Worm (Caenorhabditis elegans) whole organism, L4 larva: ENCODE results near the gene his-62.

Experiments
- D1046.2 ChIP-seq: fragments of 200-800 bp; sonication (Bioruptor generic); IDR thresholded peaks from 2 replicates; pipeline ENCODE4 v1.3.6; 2022; ENCODE audit warnings: missing genetic modification characterization, missing compliant biosample characterization
- F44E2.7 ChIP-seq: fragments of 200-800 bp; sonication (Bioruptor generic); IDR thresholded peaks from 2 replicates; pipeline ENCODE4 v2.1.2; 2022; ENCODE audit warnings: missing genetic modification characterization, missing compliant biosample characterization
- R02D3.7 ChIP-seq: fragments of 150-350 bp; sonication (generic microtip); optimal IDR thresholded peaks from 3 replicates; lab custom pipeline; 2014; ENCODE audit warnings: missing biosample characterization, missing genetic modification characterization
- Y5F2A.4 ChIP-seq: fragments of 200-800 bp; sonication (Bioruptor generic); optimal IDR thresholded peaks from 2 replicates; lab custom pipeline; 2018; ENCODE audit warnings: mild to moderate bottlenecking, missing genetic modification characterization, missing compliant biosample characterization
- ZK337.2 ChIP-seq: fragments of 200-800 bp; sonication (Bioruptor generic); IDR thresholded peaks from 2 replicates; pipeline ENCODE4 v1.3.6; 2022; ENCODE audit warnings: missing genetic modification reagents, missing genetic modification characterization, missing compliant biosample characterization
- ZK546.5 ChIP-seq, 2 experiments: sonication (generic microtip); optimal IDR thresholded peaks; 2 replicates each; lab custom pipeline; 2017; ENCODE audit warnings: missing biosample characterization in 2 of 2, missing genetic modification characterization in 2 of 2
- ceh-20 ChIP-seq: fragments of 200-800 bp; sonication (Bioruptor generic); IDR thresholded peaks from 2 replicates; pipeline ENCODE4 v1.3.6; 2022; ENCODE audit warnings: missing genetic modification reagents, missing genetic modification characterization, missing compliant biosample characterization
- ceh-32 ChIP-seq: sonication (generic microtip); optimal IDR thresholded peaks from 2 replicates; lab custom pipeline; 2016; ENCODE audit warnings: mild to moderate bottlenecking, missing genetic modification characterization, missing compliant biosample characterization; ENCODE audit not compliant: poor library complexity
- ceh-62 ChIP-seq: sonication (generic microtip); optimal IDR thresholded peaks from 2 replicates; lab custom pipeline; 2017; ENCODE audit warnings: missing biosample characterization, missing genetic modification characterization
- ces-1 ChIP-seq: fragments of 150-350 bp; sonication (generic microtip); optimal IDR thresholded peaks from 4 replicates; lab custom pipeline; 2014; ENCODE audit warnings: missing biosample characterization, missing genetic modification reagents, missing genetic modification characterization
- ctbp-1 ChIP-seq: fragments of 200-800 bp; sonication (Bioruptor generic); IDR thresholded peaks from 2 replicates; pipeline ENCODE4 v1.3.6; 2022; ENCODE audit warnings: missing genetic modification reagents, missing genetic modification characterization, missing compliant biosample characterization
- daf-12 ChIP-seq: fragments of 150-350 bp; optimal IDR thresholded peaks from 2 replicates; lab custom pipeline; 2014; ENCODE audit warnings: missing biosample characterization, missing genetic modification reagents, missing genetic modification characterization
- daf-19 ChIP-seq: fragments of 200-800 bp; sonication (Bioruptor generic); conservative IDR thresholded peaks from 2 replicates; pipeline ENCODE4 v1.3.6; 2022; ENCODE audit warnings: missing genetic modification characterization, missing compliant biosample characterization
- duxl-1 ChIP-seq: sonication (generic microtip); optimal IDR thresholded peaks from 2 replicates; lab custom pipeline; 2016; ENCODE audit warnings: mild to moderate bottlenecking, missing genetic modification characterization, moderate library complexity, missing compliant biosample characterization; ENCODE audit not compliant: poor library complexity
- egl-27 ChIP-seq: sonication (generic microtip); optimal IDR thresholded peaks from 3 replicates; lab custom pipeline; 2017; ENCODE audit warnings: missing biosample characterization, missing genetic modification reagents, missing genetic modification characterization
- fos-1 ChIP-seq: fragments of 150-350 bp; optimal IDR thresholded peaks from 2 replicates; lab custom pipeline; 2014; ENCODE audit warnings: missing biosample characterization, missing genetic modification characterization
- hlh-30 ChIP-seq: sonication (generic microtip); optimal IDR thresholded peaks from 2 replicates; lab custom pipeline; 2017; ENCODE audit warnings: antibody characterized with exemption, mild to moderate bottlenecking, missing genetic modification characterization, missing compliant biosample characterization; ENCODE audit not compliant: insufficient read depth
- hmg-1.1 ChIP-seq: fragments of 200-800 bp; sonication (Bioruptor generic); IDR thresholded peaks from 2 replicates; pipeline ENCODE4 v1.3.6; 2022; ENCODE audit warnings: missing genetic modification reagents, missing genetic modification characterization, missing compliant biosample characterization
- jun-1 ChIP-seq: fragments of 150-350 bp; optimal IDR thresholded peaks from 2 replicates; lab custom pipeline; 2014; ENCODE audit warnings: missing biosample characterization, missing genetic modification reagents, missing genetic modification characterization
- lin-13 ChIP-seq: fragments of 150-350 bp; optimal IDR thresholded peaks from 2 replicates; lab custom pipeline; 2014; ENCODE audit warnings: missing biosample characterization, missing genetic modification reagents, missing genetic modification characterization
- lsy-2 ChIP-seq, 2 experiments: fragments of 150-350 bp in 1 of 2; sonication (generic microtip) in 1 of 2; optimal IDR thresholded peaks; 2 replicates each; lab custom pipeline; 2014 to 2017; ENCODE audit warnings: missing biosample characterization in 2 of 2, missing genetic modification characterization in 2 of 2
- mxl-2 ChIP-seq: fragments of 200-800 bp; sonication (Bioruptor generic); conservative IDR thresholded peaks from 2 replicates; pipeline ENCODE4 v1.3.6; 2022; ENCODE audit warnings: missing genetic modification reagents, missing genetic modification characterization, missing compliant biosample characterization
- mxl-3 ChIP-seq: fragments of 200-800 bp; sonication (Bioruptor generic); optimal IDR thresholded peaks from 2 replicates; lab custom pipeline; 2018; ENCODE audit warnings: mild to moderate bottlenecking, missing genetic modification characterization, missing compliant biosample characterization
- nhr-10 ChIP-seq: fragments of 150-350 bp; optimal IDR thresholded peaks from 2 replicates; lab custom pipeline; 2014; ENCODE audit warnings: missing biosample characterization, missing genetic modification characterization
- nhr-11 ChIP-seq: fragments of 150-350 bp; optimal IDR thresholded peaks from 2 replicates; lab custom pipeline; 2014; ENCODE audit warnings: missing biosample characterization, missing genetic modification characterization
- nhr-28 ChIP-seq: fragments of 150-350 bp; optimal IDR thresholded peaks from 2 replicates; lab custom pipeline; 2014; ENCODE audit warnings: missing biosample characterization, missing genetic modification characterization
- php-3 ChIP-seq: fragments of 200-800 bp; sonication (Bioruptor generic); IDR thresholded peaks from 2 replicates; pipeline ENCODE4 v1.3.6; 2022; ENCODE audit warnings: missing genetic modification reagents, missing genetic modification characterization, missing compliant biosample characterization
- sdz-12 ChIP-seq: fragments of 200-800 bp; sonication (Bioruptor generic); optimal IDR thresholded peaks from 2 replicates; lab custom pipeline; 2018; ENCODE audit warnings: mild to moderate bottlenecking, missing genetic modification characterization, missing compliant biosample characterization
- snpc-4 ChIP-seq: fragments of 150-350 bp; optimal IDR thresholded peaks from 2 replicates; lab custom pipeline; 2014; ENCODE audit warnings: missing biosample characterization, missing genetic modification characterization
- spr-1 ChIP-seq: sonication (generic microtip); optimal IDR thresholded peaks from 2 replicates; lab custom pipeline; 2016; ENCODE audit warnings: mild to moderate bottlenecking, missing genetic modification characterization, missing compliant biosample characterization
- spr-3 ChIP-seq: fragments of 200-800 bp; sonication (Bioruptor generic); optimal IDR thresholded peaks from 2 replicates; lab custom pipeline; 2018; ENCODE audit warnings: mild to moderate bottlenecking, missing genetic modification characterization, missing compliant biosample characterization
- tag-97 ChIP-seq: fragments of 200-800 bp; sonication (Bioruptor generic); IDR thresholded peaks from 2 replicates; pipeline ENCODE4 v1.3.6; 2022; ENCODE audit warnings: missing genetic modification characterization, missing compliant biosample characterization
- unc-62 ChIP-seq, 3 experiments: fragments of 150-350 bp in 1 of 3; sonication (generic microtip); optimal IDR thresholded peaks in 2 of 3; peaks in 1 of 3; 1 replicate in 1 of 3; 2 replicates in 2 of 3; lab custom pipeline; 2014 to 2017; ENCODE audit warnings: missing biosample characterization in 3 of 3, missing genetic modification characterization in 3 of 3, missing genetic modification reagents in 3 of 3, missing genotype in 1 of 3

The his-62 gene

DNA sequence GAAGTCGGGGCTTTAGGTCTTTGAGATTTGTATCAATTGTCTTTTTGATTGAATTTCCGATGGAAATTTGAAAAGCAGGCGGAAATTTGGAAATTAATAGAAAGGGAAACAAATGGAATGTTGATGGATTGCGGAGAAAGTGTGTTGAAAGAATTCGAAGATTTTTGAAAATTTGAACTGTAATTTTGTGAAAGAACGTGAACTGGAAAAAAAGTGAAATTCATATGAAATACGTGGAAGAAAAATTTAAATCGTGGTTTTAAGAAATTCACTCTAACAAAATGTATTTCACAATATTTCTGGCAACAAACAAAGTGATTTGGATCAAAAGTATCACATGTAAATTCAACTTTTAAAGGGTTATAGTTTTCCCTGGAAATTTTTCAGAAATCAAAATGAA is 40.4 kb upstream of the his-62 start, which contains the start of gene B0496.1 (continued):
- no peak for TF ChIP-seq mxl-2 (GFP tag; lab: Robert Waterston, UW)
- no peak for TF ChIP-seq hmg-1.1 (GFP tag; lab: Robert Waterston, UW)
- TF ChIP-seq ceh-20 (GFP tag; lab: Robert Waterston, UW) = no peak

DNA sequence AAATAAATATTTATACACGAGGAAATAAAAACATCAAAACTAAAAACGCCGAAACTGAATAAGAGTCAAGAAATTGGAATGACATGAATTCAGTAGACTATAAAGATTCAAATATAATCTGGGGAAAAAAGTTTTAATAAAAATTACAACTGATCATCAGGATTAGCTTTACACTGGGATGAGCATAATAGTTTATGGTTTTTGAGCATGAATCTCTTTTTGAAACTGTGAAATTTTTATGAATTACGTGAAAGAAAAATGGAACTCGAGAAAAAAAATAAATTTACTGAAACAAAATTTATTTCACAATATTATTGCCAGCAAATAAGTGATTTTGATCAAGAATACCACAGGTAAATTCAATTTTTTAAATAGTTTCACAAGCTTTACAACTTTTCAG is 38.8 kb upstream of the his-62 start, which contains the start of gene B0496.2:
TSS of gene B0496.2 (plus strand) at position 301 of the 400 bp plus-strand sequence.
- TF ChIP-seq ceh-32 (tag; lab: Kevin White, UChicago) = no peak
- no peak for TF ChIP-seq mxl-3 (GFP tag; lab: Kevin White, UChicago)
- no peak for TF ChIP-seq spr-1 (tag; lab: Kevin White, UChicago)
- TF ChIP-seq snpc-4 (tag; lab: Kevin White, UChicago) = no peak
- TF ChIP-seq, all 104 proteins: peak for 0

DNA sequence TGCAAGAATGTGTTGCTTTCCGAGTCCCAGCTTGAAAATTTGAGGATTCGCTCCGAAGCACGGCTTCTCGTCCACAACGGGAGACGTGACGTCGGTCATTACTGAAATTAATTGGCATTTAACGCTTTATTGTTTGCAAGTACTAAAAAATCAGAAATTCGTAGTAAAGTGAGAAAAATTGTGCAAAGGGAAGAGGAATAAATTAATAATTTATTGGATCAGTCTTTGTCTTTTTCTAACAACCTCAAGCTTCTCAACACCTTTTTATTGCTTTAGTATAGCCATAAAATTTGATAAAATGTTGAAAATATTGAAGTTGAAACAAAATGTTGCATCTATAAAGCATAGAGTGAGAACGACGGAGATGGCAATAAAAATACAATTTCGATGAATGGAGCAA is 35.0 kb upstream of the his-62 start, which contains the start of gene tes-1:
TSS of gene tes-1 (minus strand) at position 101 of the 400 bp plus-strand sequence.
- TF ChIP-seq php-3 (GFP tag; lab: Robert Waterston, UW) (0 out of 2 replicates have a peak, but pooled peaks have one; percentile 26), ZK337.2 (GFP tag; lab: Robert Waterston, UW) (no peak)

DNA sequence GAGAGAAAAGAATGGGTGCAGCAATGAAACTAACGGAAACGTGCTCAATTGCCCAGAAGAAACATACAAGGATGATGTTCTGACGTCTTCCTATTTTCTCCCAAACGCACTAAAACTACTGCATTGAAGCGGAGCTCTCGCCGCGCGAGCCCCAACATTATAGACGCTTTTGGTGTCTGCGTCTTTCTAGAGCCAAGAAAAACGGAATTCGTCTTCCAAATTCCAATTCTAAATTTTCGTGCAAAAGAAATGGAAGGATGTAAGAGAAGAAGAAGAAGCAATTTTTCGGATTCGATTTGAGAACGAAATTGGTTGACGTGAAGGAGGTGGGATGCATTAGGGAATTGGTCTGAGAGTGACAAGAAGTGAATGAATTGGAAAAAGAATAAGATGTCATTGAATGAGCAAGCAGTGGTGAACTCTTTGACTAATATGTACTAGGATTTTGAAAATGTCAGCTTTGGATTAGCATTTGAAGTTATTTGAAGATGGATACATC is 32.6 kb upstream of the his-62 start:
- TF ChIP-seq mxl-2 (GFP tag; lab: Robert Waterston, UW) (no peak), ctbp-1 (GFP tag; lab: Robert Waterston, UW) (0 out of 2 replicates have a peak, but pooled peaks have one; percentile 12), duxl-1 (tag; lab: Kevin White, UChicago) (no peak), spr-3 (no peak), nhr-11 (tag; lab: Kevin White, UChicago) (no peak), nhr-10 (tag; lab: Kevin White, UChicago) (no peak), ces-1 (GFP tag; lab: Kevin White, UChicago) (peak; percentile 3), nhr-28 (tag; lab: Kevin White, UChicago) (no peak), jun-1 (tag; lab: Kevin White, UChicago) (no peak), F44E2.7 (GFP tag; lab: Robert Waterston, UW) (no peak), tag-97 (GFP tag; lab: Robert Waterston, UW) (no peak), daf-19 (GFP tag; lab: Robert Waterston, UW) (no peak), D1046.2 (GFP tag; lab: Robert Waterston, UW) (no peak), lin-13 (GFP tag; lab: Kevin White, UChicago) (no peak), unc-62 (GFP tag; optimal IDR thresholded peaks at IDR 0.05 in 1 of 2; lab: Kevin White, UChicago) (peak in 1 of 2 experiments; percentile 93), unc-62 (tag; optimal IDR thresholded peaks at IDR 0.05; lab: Kevin White, UChicago) (no peak), sdz-12 (no peak)

DNA sequence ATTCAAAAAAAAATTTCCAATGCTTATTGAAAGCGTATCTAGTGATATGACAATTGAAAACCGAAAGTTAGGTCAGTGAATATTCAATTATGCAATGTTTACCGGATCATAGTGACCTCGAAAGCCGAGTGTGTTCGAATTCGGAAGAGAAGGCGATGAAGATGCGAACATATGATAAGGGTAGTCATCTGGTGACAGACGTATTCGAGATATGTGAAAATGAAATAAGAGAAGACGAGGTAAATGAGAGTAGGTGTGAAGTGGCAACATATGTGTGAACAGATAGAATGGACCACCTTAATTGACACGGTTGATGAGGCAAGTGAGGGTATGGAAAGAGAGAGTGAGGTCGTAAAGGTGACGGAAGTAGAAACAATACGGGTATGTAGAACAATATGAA is 31.5 kb upstream of the his-62 start:
- peak in 1 of 2 experiments; percentile 92 for TF ChIP-seq unc-62 (GFP tag; optimal IDR thresholded peaks at IDR 0.05 in 1 of 2; lab: Kevin White, UChicago)
- TF ChIP-seq unc-62 (tag; optimal IDR thresholded peaks at IDR 0.05; lab: Kevin White, UChicago) = no peak
- no peak for TF ChIP-seq R02D3.7 (tag; lab: Kevin White, UChicago)
- TF ChIP-seq, all 104 proteins: peak for 1

ce11 chrIV:7456225-7456624 is 30.1 kb upstream of the his-62 start, which contains the start of gene F13B6.1:
Gene F13B6.1 (plus strand): TSS chrIV:7456525.
- TF ChIP-seq hlh-30 (tag; lab: Kevin White, UChicago) (no peak), mxl-2 (GFP tag; lab: Robert Waterston, UW) (no peak), tag-97 (GFP tag; lab: Robert Waterston, UW) (no peak), lsy-2 (tag; optimal IDR thresholded peaks at IDR 0.05; lab: Kevin White, UChicago) (no peak), ZK337.2 (GFP tag; lab: Robert Waterston, UW) (no peak), ZK546.5 (tag; optimal IDR thresholded peaks at IDR 0.05; lab: Kevin White, UChicago) (no peak), egl-27 (tag; lab: Kevin White, UChicago) (no peak), spr-3 (no peak), fos-1 (no peak), daf-12 (no peak), Y5F2A.4 (GFP tag; lab: Kevin White, UChicago) (no peak), ceh-62 (tag; lab: Kevin White, UChicago) (no peak), ctbp-1 (GFP tag; lab: Robert Waterston, UW) (no peak)
